Worm (Caenorhabditis elegans): ENCODE data around the gene nspb-7.

Gene nspb-7

DNA sequence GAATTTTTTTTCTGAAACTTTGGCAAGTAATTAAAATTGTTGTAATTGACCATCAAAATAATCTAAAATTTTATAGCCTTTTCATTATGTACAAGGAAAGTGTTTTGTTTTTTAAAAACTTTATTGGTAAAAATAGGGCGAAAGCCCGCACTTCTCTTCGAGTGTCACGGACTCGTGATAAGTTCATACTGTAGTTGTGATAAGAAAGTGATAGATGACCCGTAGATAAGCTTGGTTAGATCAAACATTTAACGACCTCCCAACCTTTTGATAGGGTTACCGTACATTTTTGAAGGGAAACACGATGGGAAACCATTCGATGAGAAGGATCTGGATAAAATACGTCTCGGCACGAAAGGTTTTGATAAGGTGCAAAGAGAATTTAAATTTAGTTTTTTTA, 38.3 kb downstream of the nspb-7 start:
- TF ChIP-seq fos-1 (tag; optimal IDR thresholded peaks at IDR 0.05) (peak; percentile 27), Y55F3AM.14 (GFP tag; optimal IDR thresholded peaks at IDR 0.05) (no peak), nhr-129 (tag; optimal IDR thresholded peaks at IDR 0.05) (no peak), F13H6.1 (tag; optimal IDR thresholded peaks at IDR 0.05) (no peak), blmp-1 (tag; optimal IDR thresholded peaks at IDR 0.05; ENCODE audit: insufficient read depth) (peak; percentile 34), ceh-82 (tag; optimal IDR thresholded peaks at IDR 0.05) (no peak), unc-62 (GFP tag; optimal IDR thresholded peaks at IDR 0.05) (no peak), zag-1 (tag; optimal IDR thresholded peaks at IDR 0.05) (no peak), dmd-4 (tag; optimal IDR thresholded peaks at IDR 0.05) (no peak), lsy-2 (tag; optimal IDR thresholded peaks at IDR 0.05) (peak in 1 of 2 experiments; percentile 52), nhr-25 (tag; optimal IDR thresholded peaks at IDR 0.05) (peak; percentile 27), nhr-12 (tag; optimal IDR thresholded peaks at IDR 0.05) (no peak), sma-3 (GFP tag; optimal IDR thresholded peaks at IDR 0.05) (no peak), peb-1 (tag; optimal IDR thresholded peaks at IDR 0.05) (no peak), ceh-16 (tag; optimal IDR thresholded peaks at IDR 0.05) (no peak)

- peak; percentile 62 for TF ChIP-seq fos-1 (tag; optimal IDR thresholded peaks at IDR 0.05)
- peak; percentile 50 for TF ChIP-seq sma-9 (GFP tag; optimal IDR thresholded peaks at IDR 0.05)
- no peak for TF ChIP-seq sma-9 (tag; optimal IDR thresholded peaks at IDR 0.05)
- TF ChIP-seq gmeb-1 (tag; optimal IDR thresholded peaks at IDR 0.05): peak; percentile 43
- TF ChIP-seq mab-5 (tag; optimal IDR thresholded peaks at IDR 0.05): no peak
- TF ChIP-seq nhr-21 (tag; optimal IDR thresholded peaks at IDR 0.05): peak; percentile 18
- TF ChIP-seq ceh-16 (tag; optimal IDR thresholded peaks at IDR 0.05): no peak
- TF ChIP-seq sma-3 (GFP tag; optimal IDR thresholded peaks at IDR 0.05): peak; percentile 29
- TF ChIP-seq elt-3 (tag; optimal IDR thresholded peaks at IDR 0.05): no peak
Observed at ce11 chrII:14616927-14617326, 38.8 kb downstream of the nspb-7 start.

- TF ChIP-seq nhr-6 (tag; optimal IDR thresholded peaks at IDR 0.05) (no peak), nhr-77 (tag; optimal IDR thresholded peaks at IDR 0.05) (no peak), crh-2 (tag; optimal IDR thresholded peaks at IDR 0.05) (no peak), R02D3.7 (tag; optimal IDR thresholded peaks at IDR 0.05) (no peak), mbf-1 (tag; optimal IDR thresholded peaks at IDR 0.05) (no peak)
Observed at ce11 chrII:14618158-14618557, 40.0 kb downstream of the nspb-7 start.

ce11 chrII:14618764-14619163, 40.7 kb downstream of the nspb-7 start:
- TF ChIP-seq nhr-23 (tag; optimal IDR thresholded peaks at IDR 0.05) (no peak), nhr-21 (tag; optimal IDR thresholded peaks at IDR 0.05) (peak; percentile 1), sma-3 (GFP tag; optimal IDR thresholded peaks at IDR 0.05) (peak; percentile 1)

DNA sequence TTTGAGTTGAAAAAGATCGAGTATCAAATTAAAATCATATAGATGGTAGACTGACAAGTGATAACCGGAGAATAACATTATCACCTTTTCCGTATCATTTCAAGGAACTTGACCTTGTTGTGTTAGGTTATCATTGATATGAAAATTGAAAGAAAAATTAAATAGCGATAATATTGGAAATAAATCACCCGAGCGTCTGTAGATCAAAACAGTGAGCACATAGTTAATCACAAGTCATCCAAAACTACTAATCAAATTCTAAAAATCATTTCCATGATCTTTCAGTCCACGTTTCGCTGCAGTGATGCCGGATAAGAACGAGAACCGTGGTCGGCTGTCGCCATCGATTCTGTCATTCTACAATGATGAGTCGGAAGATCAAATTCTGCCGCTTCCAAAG, 41.7 kb downstream of the nspb-7 start:
- TF ChIP-seq ama-1 (optimal IDR thresholded peaks at IDR 0.05) (no peak), snpc-4 (tag; optimal IDR thresholded peaks at IDR 0.05) (no peak), lsy-2 (tag; optimal IDR thresholded peaks at IDR 0.05) (no peak), ZK546.5 (tag; optimal IDR thresholded peaks at IDR 0.05) (no peak), nhr-21 (tag; optimal IDR thresholded peaks at IDR 0.05) (peak; percentile 40), aly-2 (tag; optimal IDR thresholded peaks at IDR 0.05) (no peak), sma-9 (GFP tag; optimal IDR thresholded peaks at IDR 0.05) (peak; percentile 28), sma-9 (tag; optimal IDR thresholded peaks at IDR 0.05) (no peak)

- TF ChIP-seq unc-39 (tag; optimal IDR thresholded peaks at IDR 0.05) (no peak), mdl-1 (tag; optimal IDR thresholded peaks at IDR 0.05) (no peak)
Observed at ce11 chrII:14620730-14621129, 42.6 kb downstream of the nspb-7 start.

ce11 chrII:14622758-14623157, 44.6 kb downstream of the nspb-7 start, which contains the start of gene mltn-10:
mltn-10 (plus strand) TSS chrII:14623058.
- no peak for TF ChIP-seq nhr-21 (tag; optimal IDR thresholded peaks at IDR 0.05)
- TF ChIP-seq skn-1 (tag; optimal IDR thresholded peaks at IDR 0.05): no peak
- no peak for TF ChIP-seq aly-2 (tag; optimal IDR thresholded peaks at IDR 0.05)
- TF ChIP-seq nhr-6 (tag; optimal IDR thresholded peaks at IDR 0.05): no peak
- no peak for TF ChIP-seq dmd-4 (tag; optimal IDR thresholded peaks at IDR 0.05)
- TF ChIP-seq elt-1 (tag; optimal IDR thresholded peaks at IDR 0.05): no peak
- no peak for TF ChIP-seq alr-1 (tag; optimal IDR thresholded peaks at IDR 0.05)
- TF ChIP-seq C34F6.9 (tag; optimal IDR thresholded peaks at IDR 0.05): no peak
- no peak for TF ChIP-seq snpc-4 (tag; optimal IDR thresholded peaks at IDR 0.05)

All from whole organism, L2 larva.